Worm (Caenorhabditis elegans) whole organism, early embryonic: ENCODE measurements around the gene C09G1.5.

Source experiments
- F13C5.2 ChIP-seq: sonication (generic microtip); optimal IDR thresholded peaks from 2 replicates; lab custom pipeline; 2017; ENCODE audit warnings: mild to moderate bottlenecking, missing genetic modification characterization, inconsistent platforms, missing compliant biosample characterization
- aly-1 ChIP-seq: sonication (generic microtip); optimal IDR thresholded peaks from 2 replicates; lab custom pipeline; 2016; ENCODE audit warnings: missing genetic modification characterization, missing compliant biosample characterization
- ama-1 ChIP-seq: fragments of 150-350 bp; optimal IDR thresholded peaks from 2 replicates; lab custom pipeline; 2014
- ceh-13 ChIP-seq: fragments of 200-800 bp; sonication (Bioruptor generic); optimal IDR thresholded peaks from 2 replicates; lab custom pipeline; 2018; ENCODE audit warnings: mild to moderate bottlenecking, missing genetic modification characterization, missing compliant biosample characterization
- ceh-36 ChIP-seq: sonication (generic microtip); optimal IDR thresholded peaks from 2 replicates; lab custom pipeline; 2016; ENCODE audit warnings: missing genetic modification characterization, inconsistent platforms, missing compliant biosample characterization
- ets-7 ChIP-seq: sonication (generic microtip); optimal IDR thresholded peaks from 2 replicates; lab custom pipeline; 2016; ENCODE audit warnings: missing genotype, missing genetic modification characterization, missing compliant biosample characterization
- flt-1 ChIP-seq: fragments of 200-800 bp; sonication (Bioruptor generic); IDR thresholded peaks from 2 replicates; pipeline ENCODE4 v1.3.6; 2022; ENCODE audit warnings: missing genetic modification characterization, missing compliant biosample characterization
- hmbx-1 ChIP-seq: sonication (generic microtip); optimal IDR thresholded peaks from 2 replicates; lab custom pipeline; 2016; ENCODE audit warnings: mild to moderate bottlenecking, missing genetic modification characterization, missing compliant biosample characterization
- hmg-4 ChIP-seq: fragments of 200-800 bp; sonication (Bioruptor generic); optimal IDR thresholded peaks from 2 replicates; lab custom pipeline; 2018; ENCODE audit warnings: mild to moderate bottlenecking, missing genetic modification characterization, missing compliant biosample characterization
- hnd-1 ChIP-seq: sonication (generic microtip); optimal IDR thresholded peaks from 2 replicates; lab custom pipeline; 2016; ENCODE audit warnings: missing genetic modification characterization, missing compliant biosample characterization
- pes-1 ChIP-seq: fragments of 200-800 bp; sonication (Bioruptor generic); IDR thresholded peaks from 2 replicates; pipeline ENCODE4 v1.3.6; 2022; ENCODE audit warnings: missing genetic modification reagents, missing genetic modification characterization, missing compliant biosample characterization
- scrt-1 ChIP-seq: fragments of 200-800 bp; sonication (Bioruptor generic); IDR thresholded peaks from 2 replicates; pipeline ENCODE4 v1.3.6; 2022; ENCODE audit warnings: missing genetic modification characterization, missing compliant biosample characterization
- sea-1 ChIP-seq: fragments of 200-800 bp; sonication (Bioruptor generic); conservative IDR thresholded peaks from 2 replicates; pipeline ENCODE4 v1.3.6; 2022; ENCODE audit warnings: missing genetic modification characterization, missing compliant biosample characterization
- tbx-11 ChIP-seq: fragments of 200-800 bp; sonication (Bioruptor generic); IDR thresholded peaks from 2 replicates; pipeline ENCODE4 v1.3.6; 2022; ENCODE audit warnings: missing genetic modification characterization, missing compliant biosample characterization
- tbx-37 ChIP-seq: fragments of 200-800 bp; sonication (Bioruptor generic); conservative IDR thresholded peaks from 2 replicates; pipeline ENCODE4 v1.3.6; 2022; ENCODE audit warnings: missing genetic modification reagents, missing genetic modification characterization, missing compliant biosample characterization
- tra-4 ChIP-seq: sonication (generic microtip); optimal IDR thresholded peaks from 2 replicates; lab custom pipeline; 2017; ENCODE audit warnings: missing genetic modification characterization, missing compliant biosample characterization

C09G1.5 gene

ce11 chrX:15997926-15998325 lies 39.1 kb downstream of the C09G1.5 start:
- TF ChIP-seq aly-1 (tag; lab: Kevin White, UChicago) (no peak), hmbx-1 (tag; lab: Kevin White, UChicago) (no peak), ama-1 (lab: Kevin White, UChicago) (no peak), ceh-13 (GFP tag; lab: Kevin White, UChicago) (no peak), tbx-37 (GFP tag; lab: Robert Waterston, UW) (no peak), ceh-36 (tag; lab: Kevin White, UChicago) (no peak)

ce11 chrX:16002794-16003193 lies 43.9 kb downstream of the C09G1.5 start:
- TF ChIP-seq tbx-37 (GFP tag; lab: Robert Waterston, UW) (no peak), ceh-36 (tag; lab: Kevin White, UChicago) (no peak), hmg-4 (no peak), F13C5.2 (no peak)

ce11 chrX:16006529-16006928 lies 47.7 kb downstream of the C09G1.5 start, which contains the start of gene C09G1.4:
C09G1.4 (minus strand) TSS chrX:16006629.
- TF ChIP-seq hnd-1 (tag; lab: Kevin White, UChicago) = no peak
- TF ChIP-seq ceh-36 (tag; lab: Kevin White, UChicago) = no peak
- no peak for TF ChIP-seq pes-1 (GFP tag; lab: Robert Waterston, UW)
- no peak for TF ChIP-seq hmg-4
- TF ChIP-seq sea-1 (GFP tag; lab: Robert Waterston, UW) = no peak
- no peak for TF ChIP-seq F13C5.2
- TF ChIP-seq ets-7 (tag; lab: Kevin White, UChicago) = no peak
- no peak for TF ChIP-seq flt-1 (GFP tag; lab: Robert Waterston, UW)
- TF ChIP-seq ceh-13 (GFP tag; lab: Kevin White, UChicago) = no peak
- no peak for TF ChIP-seq hmbx-1 (tag; lab: Kevin White, UChicago)
- TF ChIP-seq scrt-1 (GFP tag; lab: Robert Waterston, UW) = no peak
- no peak for TF ChIP-seq tra-4
- TF ChIP-seq tbx-11 (GFP tag; lab: Robert Waterston, UW) = no peak
- no peak for TF ChIP-seq ama-1 (lab: Kevin White, UChicago)
- no peak for TF ChIP-seq tbx-37 (GFP tag; lab: Robert Waterston, UW)
- TF ChIP-seq aly-1 (tag; lab: Kevin White, UChicago) = no peak
